Worm (Caenorhabditis elegans): ENCODE measurements around the gene rict-1.

ce11 chrII:13050050-13050449 lies 66.6 kb downstream of the rict-1 start:
- TF ChIP-seq dao-5 (tag; optimal IDR thresholded peaks at IDR 0.05) (no peak), him-1 (tag; optimal IDR thresholded peaks at IDR 0.05) (no peak), W03F9.2 (tag; optimal IDR thresholded peaks at IDR 0.05) (no peak)
